Fruit fly (Drosophila melanogaster) Kc167 (cell line): ENCODE results near the gene ATPsynD.

Experiments used
- Myc ChIP-seq: fragments of >200 bp; optimal IDR thresholded peaks from 2 replicates; lab custom pipeline; 2017; ENCODE audit warnings: missing external identifiers
- Sin3A ChIP-seq: fragments of >200 bp; optimal IDR thresholded peaks from 2 replicates; lab custom pipeline; 2018; ENCODE audit warnings: missing external identifiers
- h ChIP-seq: fragments of >200 bp; optimal IDR thresholded peaks from 3 replicates; lab custom pipeline; 2018; ENCODE audit warnings: missing external identifiers
- insv ChIP-seq: fragments of >200 bp; optimal IDR thresholded peaks from 3 replicates; lab custom pipeline; 2018; ENCODE audit warnings: missing external identifiers
- psq ChIP-seq: fragments of >200 bp; optimal IDR thresholded peaks from 2 replicates; lab custom pipeline; 2017; ENCODE audit warnings: missing external identifiers
- ttk ChIP-seq: sonication (Bioruptor generic); optimal IDR thresholded peaks from 2 replicates; lab custom pipeline; 2017; ENCODE audit warnings: missing external identifiers

The ATPsynD gene

dm6 chr3R:19066965-19067614 is 27.7 kb upstream of the ATPsynD start:
- TF ChIP-seq Myc: no peak
- TF ChIP-seq h (lab: Kevin White, UChicago): no peak

DNA sequence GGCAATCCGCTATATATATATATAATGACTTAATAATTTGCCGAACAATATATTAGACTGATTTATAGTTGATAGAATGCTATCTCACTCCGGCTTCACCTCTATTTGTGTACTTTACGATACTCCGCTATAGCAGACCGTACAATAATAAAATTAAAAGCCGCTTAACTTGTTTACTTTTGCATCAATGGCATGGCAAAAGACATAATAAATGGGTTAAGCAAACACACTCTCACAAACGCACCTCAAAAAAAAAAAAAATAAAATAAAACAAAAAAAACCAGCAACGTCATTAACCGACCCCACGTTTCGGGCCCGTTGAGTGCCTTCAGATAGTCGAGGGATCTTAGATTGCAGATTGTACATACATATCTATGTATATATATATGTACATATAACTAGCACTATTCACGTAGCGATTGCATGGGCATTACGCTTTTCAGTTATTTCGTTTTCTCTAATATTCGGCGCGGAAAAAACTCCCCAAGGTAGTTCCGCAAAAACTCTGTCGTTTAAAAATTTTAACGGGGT is 26.9 kb upstream of the ATPsynD start:
- TF ChIP-seq psq (no peak), Myc (no peak), Sin3A (lab: Kevin White, UChicago) (no peak), h (lab: Kevin White, UChicago) (no peak), insv (lab: Kevin White, UChicago) (no peak), ttk (no peak)

- TF ChIP-seq Sin3A (lab: Kevin White, UChicago): no peak
- no peak for TF ChIP-seq insv (lab: Kevin White, UChicago)
- no peak for TF ChIP-seq Myc
- no peak for TF ChIP-seq h (lab: Kevin White, UChicago)
- no peak for TF ChIP-seq ttk
- TF ChIP-seq psq: no peak
Measured at dm6 chr3R:19069740-19070139, 25.1 kb upstream of the ATPsynD start.

dm6 chr3R:19070222-19070949 is 24.4 kb upstream of the ATPsynD start:
- TF ChIP-seq Sin3A (lab: Kevin White, UChicago): no peak
- TF ChIP-seq h (lab: Kevin White, UChicago): no peak
- no peak for TF ChIP-seq Myc
- TF ChIP-seq psq: no peak
- TF ChIP-seq insv (lab: Kevin White, UChicago): no peak
- TF ChIP-seq ttk: no peak

dm6 chr3R:19071951-19072350 is 22.8 kb upstream of the ATPsynD start:
- TF ChIP-seq insv (lab: Kevin White, UChicago): no peak
- TF ChIP-seq Sin3A (lab: Kevin White, UChicago): no peak
- TF ChIP-seq ttk: no peak
- TF ChIP-seq psq: no peak
- TF ChIP-seq Myc: no peak
- TF ChIP-seq h (lab: Kevin White, UChicago): no peak

DNA sequence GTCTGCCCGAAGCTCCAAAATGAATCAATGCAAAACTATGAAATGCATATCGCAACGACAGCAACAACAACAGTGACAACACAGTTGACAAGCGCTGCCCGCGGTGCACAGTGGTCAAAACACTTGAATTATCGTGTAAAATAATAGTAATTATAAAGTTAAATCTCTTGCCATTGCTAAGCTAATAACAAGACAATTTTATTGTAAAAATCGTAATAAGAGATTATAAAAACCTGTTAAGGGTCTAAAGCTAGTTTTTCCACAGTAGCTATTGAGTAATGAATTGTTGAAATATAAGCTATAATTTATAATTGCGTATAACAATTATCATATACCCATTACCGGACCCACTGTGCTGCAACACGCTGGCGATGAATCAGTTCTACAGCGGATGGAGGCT is 21.8 kb upstream of the ATPsynD start:
- no peak for TF ChIP-seq ttk
- TF ChIP-seq insv (lab: Kevin White, UChicago): no peak
- no peak for TF ChIP-seq Myc
- TF ChIP-seq psq: no peak
- TF ChIP-seq Sin3A (lab: Kevin White, UChicago): no peak
- no peak for TF ChIP-seq h (lab: Kevin White, UChicago)

DNA sequence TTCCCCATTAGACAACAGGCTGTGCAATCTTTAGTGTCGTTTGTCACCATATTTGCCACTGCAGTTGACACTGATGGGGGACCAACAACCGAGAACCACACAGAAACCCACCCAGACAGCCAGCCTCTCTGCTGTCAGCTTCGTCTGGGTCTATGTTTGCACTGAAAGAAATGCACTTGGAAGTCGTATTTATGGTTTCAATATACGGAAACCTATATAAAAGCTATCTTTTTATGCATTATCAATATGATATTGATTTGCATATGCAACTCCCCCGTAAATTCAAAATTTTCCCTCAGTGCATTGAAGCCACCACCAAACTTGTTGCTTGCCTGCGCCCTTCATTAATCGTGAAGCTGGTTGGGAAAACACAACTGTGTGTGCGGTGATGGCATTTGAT is 20.6 kb upstream of the ATPsynD start:
- TF ChIP-seq ttk (no peak), h (lab: Kevin White, UChicago) (no peak), insv (lab: Kevin White, UChicago) (no peak), psq (no peak), Myc (no peak), Sin3A (lab: Kevin White, UChicago) (no peak)

- TF ChIP-seq psq: no peak
- no peak for TF ChIP-seq insv (lab: Kevin White, UChicago)
- no peak for TF ChIP-seq ttk
- TF ChIP-seq h (lab: Kevin White, UChicago): no peak
Measured at dm6 chr3R:19075135-19075534, 19.7 kb upstream of the ATPsynD start.

dm6 chr3R:19077856-19078255 is 16.9 kb upstream of the ATPsynD start:
- TF ChIP-seq Sin3A (lab: Kevin White, UChicago) (no peak), Myc (no peak), ttk (no peak), h (lab: Kevin White, UChicago) (no peak), insv (lab: Kevin White, UChicago) (no peak), psq (no peak)

DNA sequence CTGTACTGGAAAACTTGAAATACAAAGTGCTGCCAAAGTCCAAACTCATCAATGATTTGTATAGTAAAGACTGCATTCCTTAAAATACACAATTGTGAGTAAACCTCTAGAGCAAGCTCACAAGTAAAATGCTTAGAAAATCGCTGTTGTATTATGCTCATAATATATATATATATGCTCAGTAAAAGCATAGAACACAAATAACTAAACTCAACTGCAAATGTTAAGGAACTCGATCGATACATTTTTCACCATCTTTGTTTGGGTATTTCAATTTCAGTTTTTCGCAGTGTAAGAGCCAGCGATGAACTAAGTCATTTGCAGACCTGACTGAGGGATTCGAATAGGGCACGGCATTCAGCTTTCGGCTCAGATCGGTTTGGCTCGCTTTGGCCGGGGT is 15.7 kb upstream of the ATPsynD start:
- no peak for TF ChIP-seq psq
- TF ChIP-seq Myc: no peak
- no peak for TF ChIP-seq h (lab: Kevin White, UChicago)
- TF ChIP-seq insv (lab: Kevin White, UChicago): no peak
- no peak for TF ChIP-seq ttk
- no peak for TF ChIP-seq Sin3A (lab: Kevin White, UChicago)

- TF ChIP-seq ttk (no peak), insv (lab: Kevin White, UChicago) (no peak), Sin3A (lab: Kevin White, UChicago) (no peak), h (lab: Kevin White, UChicago) (no peak), Myc (no peak), psq (no peak)
Measured at dm6 chr3R:19080656-19081364, 14.0 kb upstream of the ATPsynD start.

DNA sequence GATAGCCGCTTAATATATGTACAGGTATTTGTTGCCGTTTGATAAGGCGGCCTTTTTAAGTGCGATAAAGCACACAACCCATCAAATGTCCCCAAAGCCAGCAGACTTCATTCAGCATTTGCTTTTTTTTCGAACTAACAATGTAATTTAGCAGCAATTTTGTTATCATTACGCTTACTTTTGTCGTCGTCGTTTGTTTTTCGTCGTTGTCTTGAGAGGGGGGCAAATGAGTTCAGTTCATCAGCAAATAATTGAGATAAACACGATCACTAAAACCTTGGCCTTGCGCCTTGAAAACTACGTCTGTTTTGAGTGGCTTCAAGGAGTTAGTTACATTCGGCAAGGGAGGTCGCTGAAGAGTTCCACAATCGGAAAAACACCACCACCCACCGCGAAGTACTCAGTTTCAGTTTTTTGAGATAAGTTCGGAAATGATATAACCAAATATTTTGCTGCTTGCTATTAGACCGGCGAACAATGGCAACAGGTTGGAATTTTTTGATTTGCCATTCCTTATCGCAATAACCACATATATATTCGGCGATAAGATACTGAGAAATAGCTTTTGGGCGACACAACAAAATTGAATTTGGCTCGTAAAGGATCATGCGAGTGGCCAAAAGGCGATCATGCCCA is 5.7 kb upstream of the ATPsynD start:
- TF ChIP-seq Sin3A (lab: Kevin White, UChicago): no peak
- no peak for TF ChIP-seq insv (lab: Kevin White, UChicago)
- TF ChIP-seq Myc: no peak
- no peak for TF ChIP-seq psq
- TF ChIP-seq ttk: no peak
- TF ChIP-seq h (lab: Kevin White, UChicago): no peak
